Worm (Caenorhabditis elegans): ENCODE measurements around the gene nhx-5.

Gene nhx-5

ce11 chrX:10630059-10630791 is 53.5 kb downstream of the nhx-5 start:
- TF ChIP-seq flt-1 (GFP tag; IDR thresholded peaks at IDR 0.05), result no peak
- no peak for TF ChIP-seq med-1 (GFP tag; optimal IDR thresholded peaks at IDR 0.05; ENCODE audit: insufficient read depth)
- no peak for TF ChIP-seq tab-1 (GFP tag; IDR thresholded peaks at IDR 0.05)
